Fruit fly (Drosophila melanogaster) whole organism, pupa: ENCODE data around the gene btz.

Source experiments
- CG10348 ChIP-seq: fragments of 200-800 bp; sonication (Bioruptor generic); IDR thresholded peaks from 2 replicates; pipeline ENCODE4 v1.3.6; 2022; ENCODE audit warnings: missing biosample characterization, missing genetic modification characterization
- CG12605 ChIP-seq: fragments of 200-800 bp; sonication (Bioruptor generic); IDR thresholded peaks from 2 replicates; pipeline ENCODE4 v1.3.6; 2022; ENCODE audit warnings: missing biosample characterization, missing genetic modification characterization
- CG13204 ChIP-seq: fragments of 200-800 bp; sonication (Bioruptor generic); optimal IDR thresholded peaks from 2 replicates; lab custom pipeline; 2018; ENCODE audit warnings: missing biosample characterization, mild to moderate bottlenecking, missing genetic modification characterization, moderate library complexity
- CG14655 ChIP-seq: fragments of 200-800 bp; sonication (Bioruptor generic); optimal IDR thresholded peaks from 3 replicates; lab custom pipeline; 2017; ENCODE audit warnings: mild to moderate bottlenecking, missing biosample characterization, missing genetic modification reagents, missing genetic modification characterization
- CG15710 ChIP-seq: fragments of 200-800 bp; sonication (Bioruptor generic); optimal IDR thresholded peaks from 2 replicates; lab custom pipeline; 2018; ENCODE audit warnings: missing biosample characterization, mild to moderate bottlenecking, missing genetic modification characterization, moderate library complexity
- CG17806 ChIP-seq: fragments of 200-800 bp; sonication (Bioruptor generic); optimal IDR thresholded peaks from 2 replicates; lab custom pipeline; 2018; ENCODE audit warnings: missing biosample characterization, mild to moderate bottlenecking, missing genetic modification characterization, moderate library complexity
- CG32121 ChIP-seq: fragments of 200-800 bp; sonication (Bioruptor generic); IDR thresholded peaks from 2 replicates; pipeline ENCODE4 v1.3.6; 2022; ENCODE audit warnings: missing biosample characterization, missing genetic modification characterization
- CG34367 ChIP-seq: fragments of 200-800 bp; sonication (Bioruptor generic); optimal IDR thresholded peaks from 2 replicates; lab custom pipeline; 2018; ENCODE audit warnings: missing biosample characterization, mild to moderate bottlenecking, missing genetic modification characterization
- CG4496 ChIP-seq: fragments of 200-800 bp; sonication (Bioruptor generic); IDR thresholded peaks from 3 replicates; pipeline ENCODE4 v1.3.6; 2022; ENCODE audit warnings: missing biosample characterization, missing genetic modification characterization
- CG8159 ChIP-seq: fragments of 200-800 bp; sonication (Bioruptor generic); optimal IDR thresholded peaks from 3 replicates; lab custom pipeline; 2018; ENCODE audit warnings: missing biosample characterization, mild to moderate bottlenecking, missing genetic modification characterization, moderate library complexity
- CG8301 ChIP-seq: fragments of 200-800 bp; sonication (Bioruptor generic); optimal IDR thresholded peaks from 2 replicates; lab custom pipeline; 2018; ENCODE audit warnings: missing biosample characterization, mild to moderate bottlenecking, missing genetic modification characterization
- CG9948 ChIP-seq: fragments of 200-800 bp; sonication (Bioruptor generic); optimal IDR thresholded peaks from 2 replicates; lab custom pipeline; 2018; ENCODE audit warnings: missing biosample characterization, mild to moderate bottlenecking, missing genetic modification characterization, moderate library complexity
- D1 ChIP-seq: fragments of 200-800 bp; sonication (Bioruptor generic); optimal IDR thresholded peaks from 2 replicates; lab custom pipeline; 2018; ENCODE audit warnings: missing biosample characterization, mild to moderate bottlenecking, missing genetic modification characterization, moderate library complexity
- EcR ChIP-seq: fragments of 200-800 bp; sonication (Bioruptor generic); optimal IDR thresholded peaks from 3 replicates; lab custom pipeline; 2019; ENCODE audit warnings: missing biosample characterization, missing genetic modification characterization, mild to moderate bottlenecking, moderate library complexity, missing genetic modification reagents
- Ets98B ChIP-seq: fragments of 200-800 bp; sonication (Bioruptor generic); IDR thresholded peaks from 2 replicates; pipeline ENCODE4 v1.3.6; 2022; ENCODE audit warnings: missing biosample characterization, missing genetic modification characterization
- Pif1A ChIP-seq: fragments of 200-800 bp; sonication (Bioruptor generic); optimal IDR thresholded peaks from 3 replicates; lab custom pipeline; 2016; ENCODE audit warnings: missing biosample characterization, missing genetic modification characterization
- Pif1B ChIP-seq: fragments of 200-800 bp; sonication (Bioruptor generic); optimal IDR thresholded peaks from 3 replicates; lab custom pipeline; 2016; ENCODE audit warnings: missing biosample characterization, missing genetic modification characterization
- Snoo ChIP-seq: fragments of 200-800 bp; sonication (Bioruptor generic); optimal IDR thresholded peaks from 3 replicates; lab custom pipeline; 2017; ENCODE audit warnings: missing biosample characterization, mild to moderate bottlenecking, missing genetic modification characterization, inconsistent platforms
- fd96Ca ChIP-seq: fragments of 200-800 bp; sonication (Bioruptor generic); IDR thresholded peaks from 3 replicates; pipeline ENCODE4 v1.3.6; 2022; ENCODE audit warnings: missing biosample characterization, missing genetic modification characterization
- gl ChIP-seq: fragments of 200-800 bp; sonication (Bioruptor generic); optimal IDR thresholded peaks from 2 replicates; lab custom pipeline; 2018; ENCODE audit warnings: missing biosample characterization, mild to moderate bottlenecking, missing genetic modification characterization
- rn ChIP-seq: fragments of 200-800 bp; sonication (Bioruptor generic); IDR thresholded peaks from 2 replicates; pipeline ENCODE4 v1.3.6; 2022; ENCODE audit warnings: missing biosample characterization, missing genetic modification characterization

The btz gene

dm6 chr3R:27661389-27661788 is 38.8 kb upstream of the btz start:
- TF ChIP-seq Pif1B (GFP tag; lab: Kevin White, UChicago) (no peak), CG8301 (no peak), CG34367 (tag; lab: Kevin White, UChicago) (no peak), CG10348 (no peak), CG12605 (GFP tag; lab: Robert Waterston, UW) (peak; percentile 87)
- TF ChIP-seq, all 21 proteins: peak for 1

- TF ChIP-seq gl (tag; lab: Kevin White, UChicago) (no peak), CG9948 (no peak), Ets98B (GFP tag; lab: Robert Waterston, UW) (no peak), CG13204 (no peak), Pif1A (no peak), CG17806 (tag; lab: Kevin White, UChicago) (no peak), Pif1B (GFP tag; lab: Kevin White, UChicago) (no peak), EcR (GFP tag; lab: Kevin White, UChicago) (no peak), CG34367 (tag; lab: Kevin White, UChicago) (no peak)
Observed at dm6 chr3R:27661971-27662489, 38.1 kb upstream of the btz start, which contains the start of gene unc80. TSS of gene unc80 (plus strand) at chr3R:27662439.

- TF ChIP-seq CG12605 (GFP tag; lab: Robert Waterston, UW): peak; percentile 93
- no peak for TF ChIP-seq rn (GFP tag; lab: Robert Waterston, UW)
Observed at dm6 chr3R:27662857-27663256, 37.3 kb upstream of the btz start.

dm6 chr3R:27677174-27677726 is 22.9 kb upstream of the btz start, which contains the start of gene Hsdl2:
TSS of gene Hsdl2 (plus strand) at chr3R:27677522.
- TF ChIP-seq CG10348 (no peak), CG34367 (tag; lab: Kevin White, UChicago) (peak; percentile 74), CG17806 (tag; lab: Kevin White, UChicago) (peak; percentile 71), Pif1A (peak; percentile 84), CG9948 (no peak), CG32121 (GFP tag; lab: Robert Waterston, UW) (peak; percentile 50; the same call in 1 of the 2 replicates), D1 (no peak), fd96Ca (GFP tag; lab: Robert Waterston, UW) (peak; percentile 27; the same call in 1 of the 3 replicates), CG12605 (GFP tag; lab: Robert Waterston, UW) (peak; percentile 75), gl (tag; lab: Kevin White, UChicago) (peak; percentile 98), CG8159 (tag; lab: Kevin White, UChicago) (peak; percentile 61), CG15710 (peak; percentile 52), EcR (GFP tag; lab: Kevin White, UChicago) (no peak), Pif1B (GFP tag; lab: Kevin White, UChicago) (peak; percentile 81), CG14655 (GFP tag; lab: Kevin White, UChicago) (peak; percentile 87), CG8301 (peak; percentile 83), Ets98B (GFP tag; lab: Robert Waterston, UW) (peak; percentile 46), CG13204 (peak; percentile 91), rn (GFP tag; lab: Robert Waterston, UW) (no peak), CG4496 (peak; percentile 32; the same call in 2 of the 3 replicates), Snoo (tag; lab: Kevin White, UChicago) (no peak)

- no peak for TF ChIP-seq gl (tag; lab: Kevin White, UChicago)
- TF ChIP-seq CG15710: no peak
- no peak for TF ChIP-seq CG14655 (GFP tag; lab: Kevin White, UChicago)
- no peak for TF ChIP-seq CG8301
- no peak for TF ChIP-seq Ets98B (GFP tag; lab: Robert Waterston, UW)
- no peak for TF ChIP-seq CG12605 (GFP tag; lab: Robert Waterston, UW)
- no peak for TF ChIP-seq CG9948
Observed at dm6 chr3R:27679019-27679418, 21.1 kb upstream of the btz start, which contains the start of gene CG12883. TSS of gene CG12883 (plus strand) at chr3R:27679291.

- TF ChIP-seq CG9948 (no peak), CG8159 (tag; lab: Kevin White, UChicago) (no peak), fd96Ca (GFP tag; lab: Robert Waterston, UW) (no peak), rn (GFP tag; lab: Robert Waterston, UW) (no peak), Snoo (tag; lab: Kevin White, UChicago) (no peak)
- TF ChIP-seq, all 21 proteins: peak for 0
Observed at dm6 chr3R:27679667-27680066, 20.5 kb upstream of the btz start.

dm6 chr3R:27681799-27682198 is 18.4 kb upstream of the btz start, which contains the start of gene Sce:
TSS of gene Sce (minus strand) at chr3R:27682029.
- TF ChIP-seq CG34367 (tag; lab: Kevin White, UChicago): no peak
- no peak for TF ChIP-seq CG8159 (tag; lab: Kevin White, UChicago)
- TF ChIP-seq CG14655 (GFP tag; lab: Kevin White, UChicago): no peak
- no peak for TF ChIP-seq Pif1B (GFP tag; lab: Kevin White, UChicago)
- TF ChIP-seq CG9948: no peak
- TF ChIP-seq, all 21 proteins: peak for 0
